Fruit fly (Drosophila melanogaster) whole organism, adult: ENCODE data around the gene otu.

ENCODE experiments used
- CG12768 ChIP-seq: fragments of 200-800 bp; sonication (Bioruptor generic); optimal IDR thresholded peaks from 2 replicates; lab custom pipeline; 2017; ENCODE audit warnings: missing biosample characterization, missing genetic modification characterization, mild to moderate bottlenecking, moderate library complexity, missing genetic modification reagents
- CG33017 ChIP-seq: fragments of 200-800 bp; sonication (Bioruptor generic); optimal IDR thresholded peaks from 2 replicates; lab custom pipeline; 2018; ENCODE audit warnings: missing biosample characterization, mild to moderate bottlenecking, missing genetic modification characterization, moderate library complexity

- TF ChIP-seq CG33017 (tag; lab: Kevin White, UChicago) (no peak), CG12768 (GFP tag; lab: Kevin White, UChicago) (no peak)
These were observed 22.9 kb upstream of the otu start for dm6 chrX:8512251-8512650.
